Worm (Caenorhabditis elegans): Measurements from ENCODE around the gene far-1.
A peak's percentile ranks its signal among the peaks of the same experiment; 100 is the strongest.

DNA sequence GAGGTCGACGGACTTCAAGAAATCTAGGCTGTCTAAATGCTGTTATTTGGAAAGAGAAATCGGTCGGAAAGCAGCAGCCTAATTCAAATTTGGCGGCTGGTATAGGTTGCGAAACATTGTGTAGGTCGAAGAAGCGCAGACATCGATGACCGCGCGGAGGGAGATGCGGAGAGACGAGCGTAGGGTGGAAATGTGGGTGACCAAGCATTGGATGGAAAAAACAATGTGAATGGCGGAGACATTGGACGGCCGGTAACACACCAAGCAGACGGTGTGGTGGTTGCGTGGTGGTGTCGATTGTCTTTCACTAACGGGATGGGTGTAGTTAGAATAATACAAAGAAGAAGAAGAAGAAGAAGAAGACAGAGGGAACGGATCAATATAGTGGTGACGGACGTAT lies 31.5 kb upstream of the far-1 start:
- no peak for TF ChIP-seq ets-7 (tag; optimal IDR thresholded peaks at IDR 0.05)
- TF ChIP-seq flt-1 (GFP tag; IDR thresholded peaks at IDR 0.05), result no peak
- TF ChIP-seq ama-1 (optimal IDR thresholded peaks at IDR 0.05), result no peak
- no peak for TF ChIP-seq scrt-1 (GFP tag; IDR thresholded peaks at IDR 0.05)
- TF ChIP-seq hmbx-1 (tag; optimal IDR thresholded peaks at IDR 0.05), result no peak
- no peak for TF ChIP-seq ceh-36 (tag; optimal IDR thresholded peaks at IDR 0.05)
- TF ChIP-seq B0310.2 (tag; optimal IDR thresholded peaks at IDR 0.05), result no peak
- peak; percentile 80 for TF ChIP-seq hmg-4 (GFP tag; optimal IDR thresholded peaks at IDR 0.05)
- peak; percentile 67 for TF ChIP-seq F13C5.2 (tag; optimal IDR thresholded peaks at IDR 0.05)
- TF ChIP-seq tbx-37 (GFP tag; conservative IDR thresholded peaks at IDR 0.05), result no peak
- TF ChIP-seq pes-1 (GFP tag; IDR thresholded peaks at IDR 0.05), result no peak
- TF ChIP-seq tbx-11 (GFP tag; IDR thresholded peaks at IDR 0.05), result no peak
- no peak for TF ChIP-seq ceh-13 (GFP tag; optimal IDR thresholded peaks at IDR 0.05)
- no peak for TF ChIP-seq tra-4 (tag; optimal IDR thresholded peaks at IDR 0.05)

Data from whole organism, early embryonic.